Worm (Caenorhabditis elegans): ENCODE measurements around the gene R01B10.3.

R01B10.3 gene

ce11 chrV:6030559-6030975 lies 14.4 kb downstream of the R01B10.3 start:
- peak; percentile 57 for TF ChIP-seq egl-27 (tag; optimal IDR thresholded peaks at IDR 0.05)
- TF ChIP-seq lin-13 (GFP tag; optimal IDR thresholded peaks at IDR 0.05) = peak; percentile 19
- peak; percentile 48 for TF ChIP-seq sem-4 (tag; optimal IDR thresholded peaks at IDR 0.05)
- peak; percentile 29 for TF ChIP-seq snpc-4 (tag; optimal IDR thresholded peaks at IDR 0.05)
- TF ChIP-seq crh-2 (tag; optimal IDR thresholded peaks at IDR 0.05) = peak; percentile 35
- TF ChIP-seq C34F6.9 (tag; optimal IDR thresholded peaks at IDR 0.05) = peak; percentile 69
- TF ChIP-seq ztf-4 (tag; optimal IDR thresholded peaks at IDR 0.05) = peak; percentile 18
- no peak for TF ChIP-seq R02D3.7 (tag; optimal IDR thresholded peaks at IDR 0.05)
- peak in 1 of 2 experiments; percentile 64 for TF ChIP-seq mdl-1 (tag; optimal IDR thresholded peaks at IDR 0.05)
- TF ChIP-seq ztf-11 (tag; optimal IDR thresholded peaks at IDR 0.05) = no peak
- no peak for TF ChIP-seq unc-39 (tag; optimal IDR thresholded peaks at IDR 0.05)
- TF ChIP-seq gmeb-1 (tag; optimal IDR thresholded peaks at IDR 0.05) = no peak
- TF ChIP-seq sma-9 (GFP tag; optimal IDR thresholded peaks at IDR 0.05) = peak; percentile 84
- TF ChIP-seq sma-9 (tag; optimal IDR thresholded peaks at IDR 0.05) = no peak
- TF ChIP-seq blmp-1 (tag; optimal IDR thresholded peaks at IDR 0.05; ENCODE audit: insufficient read depth) = no peak
- no peak for TF ChIP-seq nhr-77 (tag; optimal IDR thresholded peaks at IDR 0.05)
- TF ChIP-seq nhr-25 (tag; optimal IDR thresholded peaks at IDR 0.05) = no peak
- TF ChIP-seq zag-1 (tag; optimal IDR thresholded peaks at IDR 0.05) = peak; percentile 15
- TF ChIP-seq sma-3 (GFP tag; optimal IDR thresholded peaks at IDR 0.05) = no peak
- TF ChIP-seq nhr-6 (tag; optimal IDR thresholded peaks at IDR 0.05) = peak; percentile 51
- TF ChIP-seq elt-3 (tag; optimal IDR thresholded peaks at IDR 0.05) = no peak
- peak in 1 of 2 experiments; percentile 58 for TF ChIP-seq lsy-2 (tag; optimal IDR thresholded peaks at IDR 0.05)
- no peak for TF ChIP-seq ceh-82 (tag; optimal IDR thresholded peaks at IDR 0.05)
- peak; percentile 52 for TF ChIP-seq unc-55 (GFP tag; optimal IDR thresholded peaks at IDR 0.05)
- TF ChIP-seq F13H6.1 (tag; optimal IDR thresholded peaks at IDR 0.05) = peak; percentile 91
- peak; percentile 38 for TF ChIP-seq nhr-129 (tag; optimal IDR thresholded peaks at IDR 0.05)

ce11 chrV:6022076-6022475 lies 22.9 kb downstream of the R01B10.3 start:
- TF ChIP-seq F13H6.1 (tag; optimal IDR thresholded peaks at IDR 0.05) (no peak), fos-1 (tag; optimal IDR thresholded peaks at IDR 0.05) (no peak), ceh-82 (tag; optimal IDR thresholded peaks at IDR 0.05) (no peak), R02D3.7 (tag; optimal IDR thresholded peaks at IDR 0.05) (no peak), nhr-21 (tag; optimal IDR thresholded peaks at IDR 0.05) (peak; percentile 46), dmd-4 (tag; optimal IDR thresholded peaks at IDR 0.05) (no peak), nhr-25 (tag; optimal IDR thresholded peaks at IDR 0.05) (peak; percentile 54), ztf-1 (GFP tag; conservative IDR thresholded peaks at IDR 0.05) (no peak), elt-3 (tag; optimal IDR thresholded peaks at IDR 0.05) (no peak), unc-55 (GFP tag; optimal IDR thresholded peaks at IDR 0.05) (no peak), lin-13 (GFP tag; optimal IDR thresholded peaks at IDR 0.05) (no peak), nhr-129 (tag; optimal IDR thresholded peaks at IDR 0.05) (peak; percentile 51)

ce11 chrV:6018944-6019450 lies 25.9 kb downstream of the R01B10.3 start, which contains the start of gene picc-1:
Gene picc-1 (plus strand): TSS chrV:6018994.
- TF ChIP-seq lin-39 (tag; optimal IDR thresholded peaks at IDR 0.05) (no peak), nhr-25 (tag; optimal IDR thresholded peaks at IDR 0.05) (peak; percentile 18), lsy-2 (tag; optimal IDR thresholded peaks at IDR 0.05) (peak in 1 of 2 experiments; percentile 32), elt-3 (tag; optimal IDR thresholded peaks at IDR 0.05) (no peak), nhr-21 (tag; optimal IDR thresholded peaks at IDR 0.05) (peak; percentile 28)

ce11 chrV:6017630-6018029 lies 27.3 kb downstream of the R01B10.3 start, which contains the start of the genes rpt-2 and aps-1:
Gene rpt-2 (minus strand): TSS chrV:6017669.
Gene aps-1 (plus strand): TSS chrV:6017970.
- TF ChIP-seq unc-62 (GFP tag; optimal IDR thresholded peaks at IDR 0.05) = no peak
- peak; percentile 58 to 90 for TF ChIP-seq lsy-2 (tag; optimal IDR thresholded peaks at IDR 0.05)
- peak; percentile 89 for TF ChIP-seq sma-9 (GFP tag; optimal IDR thresholded peaks at IDR 0.05)
- TF ChIP-seq sma-9 (tag; optimal IDR thresholded peaks at IDR 0.05) = no peak
- no peak for TF ChIP-seq nhr-77 (tag; optimal IDR thresholded peaks at IDR 0.05)
- no peak for TF ChIP-seq nhr-11 (tag; optimal IDR thresholded peaks at IDR 0.05)
- peak; percentile 71 for TF ChIP-seq snpc-4 (tag; optimal IDR thresholded peaks at IDR 0.05)
- no peak for TF ChIP-seq lin-11 (tag; optimal IDR thresholded peaks at IDR 0.05)
- TF ChIP-seq unc-55 (GFP tag; optimal IDR thresholded peaks at IDR 0.05) = peak; percentile 96
- no peak for TF ChIP-seq dmd-4 (tag; optimal IDR thresholded peaks at IDR 0.05)
- TF ChIP-seq ztf-1 (GFP tag; conservative IDR thresholded peaks at IDR 0.05) = no peak
- TF ChIP-seq sem-4 (tag; optimal IDR thresholded peaks at IDR 0.05) = peak; percentile 84
- TF ChIP-seq nhr-21 (tag; optimal IDR thresholded peaks at IDR 0.05) = peak; percentile 69
- peak; percentile 68 for TF ChIP-seq nhr-25 (tag; optimal IDR thresholded peaks at IDR 0.05)
- no peak for TF ChIP-seq lin-39 (tag; optimal IDR thresholded peaks at IDR 0.05)
- TF ChIP-seq skn-1 (tag; optimal IDR thresholded peaks at IDR 0.05) = peak; percentile 99
- TF ChIP-seq alr-1 (tag; optimal IDR thresholded peaks at IDR 0.05) = no peak
- no peak for TF ChIP-seq ZK546.5 (tag; optimal IDR thresholded peaks at IDR 0.05)
- TF ChIP-seq sma-3 (GFP tag; optimal IDR thresholded peaks at IDR 0.05) = peak; percentile 83
- no peak for TF ChIP-seq aly-2 (tag; optimal IDR thresholded peaks at IDR 0.05)
- no peak for TF ChIP-seq elt-3 (tag; optimal IDR thresholded peaks at IDR 0.05)
- peak; percentile 11 for TF ChIP-seq ceh-16 (tag; optimal IDR thresholded peaks at IDR 0.05)
- peak; percentile 59 for TF ChIP-seq blmp-1 (tag; optimal IDR thresholded peaks at IDR 0.05; ENCODE audit: insufficient read depth)
- no peak for TF ChIP-seq ztf-11 (tag; optimal IDR thresholded peaks at IDR 0.05)
- no peak for TF ChIP-seq elt-1 (tag; optimal IDR thresholded peaks at IDR 0.05)
- peak; percentile 76 for TF ChIP-seq F13H6.1 (tag; optimal IDR thresholded peaks at IDR 0.05)
- no peak for TF ChIP-seq nhr-23 (tag; optimal IDR thresholded peaks at IDR 0.05)
- no peak for TF ChIP-seq nhr-12 (tag; optimal IDR thresholded peaks at IDR 0.05)
- peak; percentile 68 for TF ChIP-seq ztf-4 (tag; optimal IDR thresholded peaks at IDR 0.05)
- TF ChIP-seq Y55F3AM.14 (GFP tag; optimal IDR thresholded peaks at IDR 0.05) = no peak
- TF ChIP-seq zag-1 (tag; optimal IDR thresholded peaks at IDR 0.05) = peak; percentile 20
- TF ChIP-seq mbf-1 (tag; optimal IDR thresholded peaks at IDR 0.05) = no peak
- no peak for TF ChIP-seq ceh-82 (tag; optimal IDR thresholded peaks at IDR 0.05)
